1 worm cellular context compared by ENCODE assay signal in the genomic region with DNA sequence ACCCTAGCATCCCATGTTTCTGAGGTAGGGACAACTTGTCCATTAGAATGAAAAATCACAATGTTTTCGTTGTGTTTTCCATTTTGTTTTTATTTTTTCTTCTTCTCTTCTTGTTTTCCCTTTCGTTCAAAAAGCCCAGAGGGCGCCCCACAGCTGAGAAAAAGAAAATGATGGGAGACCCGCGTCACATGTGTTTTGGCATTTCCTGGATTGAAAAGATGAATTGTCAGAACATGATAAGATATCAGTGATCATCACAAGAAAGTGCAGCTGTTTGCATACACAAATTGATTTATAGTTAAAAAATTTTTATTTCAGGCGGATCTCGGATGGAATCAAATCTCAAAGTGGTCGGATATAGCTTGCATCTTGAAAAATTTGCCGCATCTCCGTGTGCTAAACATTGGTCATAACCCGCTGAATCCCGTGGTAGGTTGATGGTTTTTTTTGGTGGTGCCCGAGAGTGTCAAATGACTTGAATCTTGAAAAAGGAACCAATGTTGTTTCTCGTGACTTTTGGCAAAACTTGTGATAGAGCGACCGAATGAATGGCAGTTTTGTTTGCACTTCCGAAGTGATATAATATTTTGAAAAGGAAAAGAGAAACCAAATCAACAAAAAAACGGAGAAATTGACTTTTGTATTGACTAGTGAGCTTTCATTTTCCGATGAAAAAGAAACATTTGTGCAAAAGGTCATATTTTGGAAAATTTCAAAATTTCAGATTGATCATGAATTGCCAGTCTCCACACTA.
TF ChIP-seq lines count a peak whose summit lies in the region.

No protein-coding gene starts in this region.

TF ChIP-seq in whole organism, L1 larva, 84 proteins besides CTCF, POLR2A, EP300 and RAD21 (continued from another document):
- TF ChIP-seq pax-3 (tag; optimal IDR thresholded peaks at IDR 0.05; lab: Kevin White, UChicago), result no peak
- TF ChIP-seq lsy-2 (tag; optimal IDR thresholded peaks at IDR 0.05; lab: Kevin White, UChicago), result peak in 1 of 2 experiments; percentile 9
- peak; percentile 45 for TF ChIP-seq rnt-1 (tag; optimal IDR thresholded peaks at IDR 0.05; lab: Kevin White, UChicago)
- TF ChIP-seq mdl-1 (tag; optimal IDR thresholded peaks at IDR 0.05; lab: Kevin White, UChicago), result peak in 1 of 2 experiments; percentile 38
- peak; percentile 46 for TF ChIP-seq nhr-20 (tag; optimal IDR thresholded peaks at IDR 0.05; lab: Kevin White, UChicago)
- TF ChIP-seq lin-14 (GFP tag; optimal IDR thresholded peaks at IDR 0.05; lab: Kevin White, UChicago), result peak; percentile 53
